Fruit fly (Drosophila melanogaster) whole organism, larva: ENCODE results near the gene CG8419.

ENCODE experiments used
- noc ChIP-seq: fragments of 200-800 bp; sonication (Bioruptor generic); optimal IDR thresholded peaks from 3 replicates; lab custom pipeline; 2019; ENCODE audit warnings: missing biosample characterization, mild to moderate bottlenecking, missing genetic modification characterization, moderate library complexity

The CG8419 gene

DNA sequence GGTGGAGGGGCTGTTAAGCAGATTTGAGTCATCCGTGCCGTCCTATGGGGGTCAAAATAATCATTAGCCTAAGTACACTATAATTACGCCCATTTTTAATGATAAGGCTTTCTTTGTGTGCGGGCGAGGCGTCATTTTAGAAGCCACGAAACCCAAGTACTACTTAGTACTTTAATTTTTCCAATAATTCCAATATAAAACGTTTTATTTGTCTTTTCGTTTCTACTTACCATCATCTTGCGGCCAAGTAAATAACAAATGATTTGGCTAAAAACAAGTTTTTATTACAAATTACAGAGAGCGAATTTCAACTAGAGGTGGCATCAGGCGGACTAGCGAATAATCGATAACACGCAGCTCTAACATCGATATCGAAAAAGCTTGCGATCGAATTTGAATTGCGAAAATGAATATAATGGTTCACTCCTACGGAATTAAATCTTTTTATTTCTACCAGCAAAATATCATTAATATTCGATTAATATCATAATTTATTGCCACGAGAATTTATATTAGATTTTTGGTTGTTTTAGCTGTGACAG lies 14.5 kb downstream of the CG8419 start, which contains the start of gene Snx6:
Gene Snx6, minus strand, starts transcription at position 349 of the 542 bp plus-strand sequence.
- no peak for TF ChIP-seq noc

- TF ChIP-seq noc, result no peak
These were observed 23.2 kb downstream of the CG8419 start for dm6 chr2L:8229134-8229533.

DNA sequence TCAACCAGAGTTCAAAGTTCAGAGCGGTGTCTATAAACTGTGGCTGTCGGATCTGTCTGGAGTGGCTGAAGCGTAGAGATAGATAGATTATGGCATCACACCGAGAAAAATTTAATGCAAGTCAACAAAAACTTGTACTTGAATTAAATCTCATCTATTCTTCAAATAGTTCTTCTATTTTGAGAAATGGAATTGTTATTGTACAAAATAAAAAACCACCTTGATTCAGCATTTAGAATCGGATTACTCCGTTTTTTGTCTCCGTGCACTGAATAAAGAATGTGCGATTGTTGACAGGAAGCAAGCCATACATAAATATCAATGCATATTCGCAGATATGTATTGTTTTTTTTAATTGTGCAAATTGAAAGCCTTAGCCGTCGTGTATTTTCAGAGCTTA lies 23.7 kb downstream of the CG8419 start:
- peak; percentile 79 for TF ChIP-seq noc

dm6 chr2L:8230255-8230654 lies 24.3 kb downstream of the CG8419 start:
- no peak for TF ChIP-seq noc

DNA sequence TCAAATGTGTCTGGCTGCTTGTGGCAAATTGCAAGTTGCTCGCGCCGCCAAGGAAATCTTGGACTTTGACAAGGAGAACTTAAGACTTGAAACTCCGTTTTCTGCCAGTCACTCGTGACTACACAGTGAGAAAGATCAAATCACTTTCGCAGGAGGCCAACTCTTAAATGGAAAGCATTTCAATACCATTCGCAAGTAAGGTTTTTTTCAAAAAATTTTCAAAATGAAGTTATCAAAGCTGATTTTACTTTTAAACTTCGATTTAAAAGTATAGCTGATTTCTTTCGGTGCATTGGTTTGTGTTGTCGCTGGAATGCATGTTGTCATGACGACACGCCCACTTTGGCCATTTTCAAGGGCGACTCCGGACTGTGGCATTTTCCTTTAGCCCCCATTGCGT lies 26.4 kb downstream of the CG8419 start:
- no peak for TF ChIP-seq noc

- TF ChIP-seq noc, result no peak
These were observed 27.6 kb downstream of the CG8419 start for dm6 chr2L:8233571-8233970.

DNA sequence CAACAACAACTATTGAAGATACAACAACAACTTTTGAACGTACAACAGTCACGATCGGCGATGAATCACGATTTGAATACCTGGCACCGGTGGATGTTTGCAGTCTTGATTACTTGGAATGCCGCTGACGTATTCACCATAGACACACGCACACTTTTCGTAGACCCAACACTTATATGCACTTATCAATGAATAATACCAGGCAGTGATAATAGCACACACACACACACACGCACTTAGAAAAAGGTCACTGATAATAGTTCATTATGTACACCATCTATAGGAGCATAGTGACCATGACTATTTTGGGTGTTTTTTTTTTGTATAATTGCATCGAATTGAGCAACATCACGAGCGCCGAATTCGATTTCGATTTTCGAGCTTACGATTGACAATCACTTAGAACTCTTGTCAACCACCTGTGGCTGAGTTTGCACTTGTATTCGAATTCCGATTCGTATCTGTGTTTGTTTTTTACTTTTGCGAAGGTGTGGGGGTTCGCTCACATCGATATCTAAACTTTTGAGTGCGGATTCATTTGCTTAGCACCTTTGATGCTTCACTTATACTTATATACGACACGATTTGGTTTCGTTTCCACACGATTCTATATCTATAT lies 33.2 kb downstream of the CG8419 start:
- peak; percentile 30 for TF ChIP-seq noc

DNA sequence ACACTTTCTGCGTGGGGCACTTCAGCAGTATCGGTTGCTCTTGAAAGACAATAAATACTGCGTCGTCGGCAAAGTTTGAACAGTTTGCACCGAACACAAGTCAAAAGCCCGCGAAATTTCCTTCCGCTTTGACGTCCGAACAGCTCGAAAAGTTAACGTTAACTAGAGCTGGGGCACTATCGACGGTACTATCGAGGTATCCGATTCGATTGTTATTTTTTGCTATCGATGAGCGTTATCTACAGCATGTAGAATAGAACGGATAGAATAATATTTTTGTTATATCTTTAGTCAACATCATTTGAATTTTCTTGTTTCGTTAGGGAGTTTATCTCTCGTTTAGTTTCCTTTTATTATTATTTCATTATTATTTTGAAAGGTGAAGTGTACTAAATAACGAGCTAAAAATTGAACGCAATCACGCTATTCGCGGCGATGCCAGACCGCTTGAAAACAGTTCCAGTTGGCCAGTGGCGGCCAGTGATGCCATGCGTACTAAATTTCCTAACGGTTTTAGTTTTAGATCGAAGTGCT lies 33.8 kb downstream of the CG8419 start, which contains the start of gene Pvr:
Gene Pvr, minus strand, starts transcription at position 167 of the 534 bp plus-strand sequence.
- no peak for TF ChIP-seq noc

DNA sequence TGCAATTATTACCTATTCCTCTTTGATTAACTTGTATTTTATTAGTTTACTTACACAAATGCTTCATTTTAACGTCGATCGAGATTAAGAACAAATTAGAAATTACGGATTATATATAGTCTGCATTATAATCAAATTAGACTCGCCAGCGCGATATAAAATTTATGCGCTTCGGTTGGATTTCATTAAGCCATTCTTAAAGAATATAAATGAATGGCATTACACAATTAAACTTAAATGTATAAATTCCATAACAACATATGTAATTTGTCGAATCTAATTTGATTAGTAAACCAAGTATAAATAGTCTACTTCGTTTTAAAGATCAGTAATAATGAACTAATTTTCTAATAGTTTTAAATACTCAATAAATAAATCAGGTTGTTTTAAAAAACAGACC lies 35.7 kb downstream of the CG8419 start, which contains the start of gene Spn28F:
Gene Spn28F, minus strand, starts transcription at position 101 of the 400 bp plus-strand sequence.
- no peak for TF ChIP-seq noc

- TF ChIP-seq noc, result no peak
These were observed 36.2 kb downstream of the CG8419 start, which contains the start of gene CG14277 for dm6 chr2L:8242186-8242585. CG14277 (plus strand) TSS chr2L:8242486.

- no peak for TF ChIP-seq noc
These were observed 37.9 kb downstream of the CG8419 start, which contains the start of gene CG43057 for dm6 chr2L:8243903-8244302. CG43057 (minus strand) TSS chr2L:8244003.

DNA sequence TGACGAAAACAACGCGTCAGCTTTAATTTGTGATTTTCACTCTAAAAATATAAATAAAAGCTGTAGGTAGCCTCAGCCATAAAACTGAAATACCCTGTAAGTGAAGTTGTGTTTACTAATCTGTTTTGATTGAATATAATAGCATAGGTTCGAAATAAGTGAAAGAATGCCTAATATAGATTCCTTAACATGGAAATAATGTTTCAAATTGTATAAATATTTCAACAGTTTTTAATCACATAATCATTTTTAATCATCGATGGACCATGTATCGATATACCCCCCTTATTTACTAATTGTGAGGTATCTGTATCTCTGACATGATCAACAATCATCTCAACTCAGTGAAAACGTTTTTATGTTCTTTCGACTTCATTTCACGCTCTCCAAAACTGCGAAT lies 49.4 kb downstream of the CG8419 start:
- peak; percentile 80 for TF ChIP-seq noc

DNA sequence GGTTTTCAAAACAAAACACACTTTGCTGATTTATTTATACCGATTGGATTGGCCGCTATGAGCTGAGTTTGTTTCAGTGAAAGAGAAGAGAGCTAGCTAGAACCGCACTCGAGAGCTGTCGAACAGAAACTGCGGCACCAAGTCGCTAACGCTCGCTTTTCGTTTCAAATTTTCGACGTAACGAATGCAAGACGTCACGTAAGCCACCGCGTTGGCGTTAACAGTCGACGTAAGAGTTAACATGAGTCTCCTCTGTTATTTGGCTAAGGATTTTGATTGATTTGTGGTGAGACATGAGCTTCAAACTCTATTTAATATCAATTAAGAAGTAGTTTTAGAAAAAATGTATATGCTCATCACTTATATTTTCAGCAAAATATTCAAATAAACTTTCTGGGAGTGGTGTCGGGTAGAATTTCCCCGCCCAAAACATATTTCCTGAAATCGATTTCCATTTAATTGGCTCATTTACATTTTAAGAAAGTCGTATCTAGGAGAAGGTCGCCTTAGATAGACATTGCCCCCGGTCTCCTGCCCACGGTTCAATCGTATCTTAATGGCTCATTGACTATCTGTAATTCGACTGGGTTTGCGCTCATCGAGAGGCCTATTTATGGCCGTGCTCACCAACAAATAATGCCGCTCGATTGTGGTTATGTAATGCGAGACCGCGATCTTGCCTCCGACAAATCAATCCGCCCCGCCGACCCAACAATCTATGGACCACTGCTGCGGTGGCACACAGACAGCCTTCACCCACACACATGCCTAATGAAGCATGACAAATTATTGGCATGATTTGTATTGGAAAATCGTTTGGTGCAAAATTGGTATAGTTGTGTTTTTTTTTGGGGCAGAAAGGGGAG lies 51.7 kb downstream of the CG8419 start, which contains the start of gene CG8086:
Gene CG8086, minus strand, starts transcription at position 102 of the 866 bp plus-strand sequence.
- TF ChIP-seq noc, result no peak
